Worm (Caenorhabditis elegans) whole organism, L1 larva: ENCODE results near the gene Y71H2B.8.
A peak's percentile ranks its signal among the peaks of the same experiment; 100 is the strongest.

Experiments used
- C04F5.9 ChIP-seq: sonication (generic microtip); optimal IDR thresholded peaks from 2 replicates; lab custom pipeline; 2016; ENCODE audit warnings: missing genetic modification characterization, missing compliant biosample characterization
- C16A3.4 ChIP-seq: fragments of 150-350 bp; optimal IDR thresholded peaks from 2 replicates; lab custom pipeline; 2014; ENCODE audit warnings: missing biosample characterization, missing genetic modification characterization
- F16B12.6 ChIP-seq: fragments of 150-350 bp; optimal IDR thresholded peaks from 2 replicates; lab custom pipeline; 2014; ENCODE audit warnings: missing biosample characterization, missing genetic modification characterization
- Y116A8C.19 ChIP-seq: sonication (generic microtip); optimal IDR thresholded peaks from 2 replicates; lab custom pipeline; 2016; ENCODE audit warnings: missing compliant biosample characterization, missing genetic modification characterization, borderline replicate concordance
- alr-1 ChIP-seq: fragments of 200-800 bp; sonication (Bioruptor generic); optimal IDR thresholded peaks from 2 replicates; lab custom pipeline; 2018; ENCODE audit warnings: borderline replicate concordance, mild to moderate bottlenecking, missing genetic modification characterization, missing compliant biosample characterization
- aly-2 ChIP-seq: fragments of 150-350 bp; optimal IDR thresholded peaks from 2 replicates; lab custom pipeline; 2014; ENCODE audit warnings: missing biosample characterization, missing genetic modification characterization
- ceh-82 ChIP-seq, 3 experiments: fragments of 150-350 bp in 1 of 3; sonication (generic microtip) in 2 of 3; optimal IDR thresholded peaks; 2 replicates each; lab custom pipeline; 2014 to 2017; ENCODE audit warnings: missing biosample characterization in 3 of 3, missing genetic modification characterization in 3 of 3
- dpl-1 ChIP-seq, 3 experiments: fragments of 150-350 bp in 2 of 3; sonication (generic microtip) in 1 of 3; optimal IDR thresholded peaks; 2 replicates each; lab custom pipeline; 2014 to 2017; ENCODE audit warnings: missing biosample characterization in 3 of 3, missing genetic modification characterization in 3 of 3, missing genetic modification reagents in 3 of 3
- dsc-1 ChIP-seq: sonication (generic microtip); optimal IDR thresholded peaks from 2 replicates; lab custom pipeline; 2016; ENCODE audit warnings: mild to moderate bottlenecking, missing genetic modification characterization, missing compliant biosample characterization
- egl-27 ChIP-seq, 2 experiments: fragments of 150-350 bp in 1 of 2; sonication (generic microtip); optimal IDR thresholded peaks; 3 replicates each; lab custom pipeline; 2017 to 2018; ENCODE audit warnings: missing biosample characterization in 2 of 2, missing genetic modification characterization in 2 of 2, missing genetic modification reagents in 2 of 2
- elt-2 ChIP-seq: sonication (generic microtip); optimal IDR thresholded peaks from 2 replicates; lab custom pipeline; 2016; ENCODE audit warnings: missing genetic modification characterization, mild to moderate bottlenecking, inconsistent platforms, missing compliant biosample characterization, missing genetic modification reagents
- elt-3 ChIP-seq, 6 experiments: fragments of 150-350 bp in 1 of 6; sonication (generic microtip); optimal IDR thresholded peaks; 2 replicates each; lab custom pipeline; 2017 to 2018; ENCODE audit warnings: missing biosample characterization in 6 of 6, missing genetic modification characterization in 6 of 6, inconsistent platforms in 1 of 6
- fkh-10 ChIP-seq: sonication (generic microtip); optimal IDR thresholded peaks from 2 replicates; lab custom pipeline; 2017; ENCODE audit warnings: missing biosample characterization, missing genetic modification reagents, missing genetic modification characterization
- fkh-4 ChIP-seq: sonication (generic microtip); optimal IDR thresholded peaks from 2 replicates; lab custom pipeline; 2016; ENCODE audit warnings: missing compliant biosample characterization, missing genetic modification characterization, borderline replicate concordance
- fkh-8 ChIP-seq: sonication (generic microtip); optimal IDR thresholded peaks from 2 replicates; lab custom pipeline; 2016; ENCODE audit warnings: mild to moderate bottlenecking, missing genetic modification characterization, missing compliant biosample characterization
- fos-1 ChIP-seq: fragments of 150-350 bp; optimal IDR thresholded peaks from 2 replicates; lab custom pipeline; 2014; ENCODE audit warnings: missing biosample characterization, missing genetic modification characterization
- jun-1 ChIP-seq: fragments of 150-350 bp; optimal IDR thresholded peaks from 2 replicates; lab custom pipeline; 2014; ENCODE audit warnings: missing biosample characterization, missing genetic modification reagents, missing genetic modification characterization
- lin-13 ChIP-seq: fragments of 150-350 bp; optimal IDR thresholded peaks from 2 replicates; lab custom pipeline; 2014; ENCODE audit warnings: missing biosample characterization, missing genetic modification reagents, missing genetic modification characterization
- lin-14 ChIP-seq: fragments of 200-800 bp; sonication (Bioruptor generic); optimal IDR thresholded peaks from 2 replicates; lab custom pipeline; 2018; ENCODE audit warnings: mild to moderate bottlenecking, missing genetic modification characterization, moderate library complexity, missing compliant biosample characterization
- lin-15B ChIP-seq: fragments of 150-350 bp; sonication (generic microtip); optimal IDR thresholded peaks from 3 replicates; lab custom pipeline; 2014; ENCODE audit warnings: missing biosample characterization, missing genetic modification characterization
- lin-39 ChIP-seq: fragments of 150-350 bp; optimal IDR thresholded peaks from 2 replicates; lab custom pipeline; 2014; ENCODE audit warnings: missing biosample characterization, missing genetic modification reagents, missing genetic modification characterization
- mdl-1 ChIP-seq, 2 experiments: fragments of 150-350 bp; optimal IDR thresholded peaks; 2 replicates each; lab custom pipeline; 2014 to 2017; ENCODE audit warnings: missing biosample characterization in 2 of 2, missing genetic modification characterization in 2 of 2, inconsistent platforms in 1 of 2
- mef-2 ChIP-seq: fragments of 150-350 bp; optimal IDR thresholded peaks from 2 replicates; lab custom pipeline; 2014; ENCODE audit warnings: missing biosample characterization, missing genetic modification characterization
- nhr-237 ChIP-seq: fragments of 150-350 bp; optimal IDR thresholded peaks from 2 replicates; lab custom pipeline; 2014; ENCODE audit warnings: missing biosample characterization, missing genetic modification characterization
- nhr-71 ChIP-seq: sonication (generic microtip); optimal IDR thresholded peaks from 2 replicates; lab custom pipeline; 2016; ENCODE audit warnings: mild to moderate bottlenecking, missing genetic modification characterization, moderate library complexity, missing compliant biosample characterization
- nhr-76 ChIP-seq: sonication (generic microtip); optimal IDR thresholded peaks from 2 replicates; lab custom pipeline; 2017; ENCODE audit warnings: missing biosample characterization, missing genetic modification characterization
- pag-3 ChIP-seq: sonication (generic microtip); optimal IDR thresholded peaks from 2 replicates; lab custom pipeline; 2017; ENCODE audit warnings: missing genetic modification characterization, mild to moderate bottlenecking, missing compliant biosample characterization, antibody characterized with exemption, borderline replicate concordance; ENCODE audit not compliant: insufficient read depth
- pax-3 ChIP-seq: fragments of 200-800 bp; sonication (Bioruptor generic); optimal IDR thresholded peaks from 2 replicates; lab custom pipeline; 2018; ENCODE audit warnings: mild to moderate bottlenecking, missing genetic modification characterization, moderate library complexity, missing compliant biosample characterization
- pqm-1 ChIP-seq: sonication (generic microtip); optimal IDR thresholded peaks from 3 replicates; lab custom pipeline; 2017; ENCODE audit warnings: missing biosample characterization, missing genetic modification characterization
- skn-1 ChIP-seq: fragments of 150-350 bp; optimal IDR thresholded peaks from 2 replicates; lab custom pipeline; 2014; ENCODE audit warnings: missing biosample characterization, missing genetic modification characterization
- swsn-7 ChIP-seq: sonication (generic microtip); optimal IDR thresholded peaks from 2 replicates; lab custom pipeline; 2016; ENCODE audit warnings: missing genetic modification characterization, missing compliant biosample characterization
- tbx-2 ChIP-seq: sonication (generic microtip); optimal IDR thresholded peaks from 2 replicates; lab custom pipeline; 2016; ENCODE audit warnings: missing genetic modification characterization, missing compliant biosample characterization
- tlp-1 ChIP-seq: fragments of 150-350 bp; optimal IDR thresholded peaks from 2 replicates; lab custom pipeline; 2014; ENCODE audit warnings: missing biosample characterization, missing genetic modification characterization
- unc-30 ChIP-seq: sonication (generic microtip); optimal IDR thresholded peaks from 2 replicates; lab custom pipeline; 2017; ENCODE audit warnings: missing biosample characterization, missing genetic modification characterization
- unc-86 ChIP-seq: sonication (generic microtip); optimal IDR thresholded peaks from 2 replicates; lab custom pipeline; 2016; ENCODE audit warnings: missing genetic modification characterization, missing compliant biosample characterization
- unc-98 ChIP-seq: fragments of 200-800 bp; sonication (Bioruptor generic); IDR thresholded peaks from 2 replicates; pipeline ENCODE4 v1.3.6; 2022; ENCODE audit warnings: missing genetic modification characterization, missing compliant biosample characterization
- zag-1 ChIP-seq: fragments of 150-350 bp; optimal IDR thresholded peaks from 2 replicates; lab custom pipeline; 2014; ENCODE audit warnings: missing biosample characterization, missing genetic modification characterization
- zip-4 ChIP-seq: fragments of 200-800 bp; sonication (Bioruptor generic); optimal IDR thresholded peaks from 2 replicates; lab custom pipeline; 2018; ENCODE audit warnings: mild to moderate bottlenecking, missing genetic modification characterization, moderate library complexity, missing compliant biosample characterization

Y71H2B.8 gene

ce11 chrIII:2535122-2535521, 44.0 kb upstream of the Y71H2B.8 start (continued):
- peak; percentile 69 for TF ChIP-seq fkh-8 (tag; lab: Kevin White, UChicago)
- peak; percentile 45 for TF ChIP-seq unc-86 (tag; lab: Kevin White, UChicago)
- no peak for TF ChIP-seq jun-1
- TF ChIP-seq lin-13 (GFP tag; lab: Kevin White, UChicago), result no peak
- TF ChIP-seq nhr-76, result no peak
- no peak for TF ChIP-seq lin-39 (tag; lab: Kevin White, UChicago)
- no peak for TF ChIP-seq pax-3 (tag; lab: Kevin White, UChicago)
- TF ChIP-seq elt-3 (tag; optimal IDR thresholded peaks at IDR 0.05; lab: Kevin White, UChicago), result no peak
- TF ChIP-seq ceh-82 (tag; optimal IDR thresholded peaks at IDR 0.05; lab: Kevin White, UChicago), result peak in 2 of 3 experiments; percentile 9 to 61
- TF ChIP-seq swsn-7 (tag; lab: Kevin White, UChicago), result peak; percentile 45

ce11 chrIII:2540520-2540919, 38.6 kb upstream of the Y71H2B.8 start:
- TF ChIP-seq mdl-1 (tag; optimal IDR thresholded peaks at IDR 0.05; lab: Kevin White, UChicago), result no peak
- no peak for TF ChIP-seq unc-98 (GFP tag; lab: Robert Waterston, UW)
- no peak for TF ChIP-seq tbx-2 (tag; lab: Kevin White, UChicago)
- no peak for TF ChIP-seq dsc-1 (tag; lab: Kevin White, UChicago)
- TF ChIP-seq fkh-8 (tag; lab: Kevin White, UChicago), result no peak
- no peak for TF ChIP-seq C16A3.4 (tag; lab: Kevin White, UChicago)
- no peak for TF ChIP-seq nhr-76
- no peak for TF ChIP-seq zag-1 (tag; lab: Kevin White, UChicago)
- TF ChIP-seq pag-3 (tag; lab: Kevin White, UChicago), result no peak
- no peak for TF ChIP-seq fos-1 (tag; lab: Kevin White, UChicago)
- no peak for TF ChIP-seq zip-4 (GFP tag; lab: Kevin White, UChicago)
- no peak for TF ChIP-seq F16B12.6 (tag; lab: Kevin White, UChicago)
- no peak for TF ChIP-seq pqm-1
- no peak for TF ChIP-seq unc-86 (tag; lab: Kevin White, UChicago)
- TF ChIP-seq lin-14 (GFP tag; lab: Kevin White, UChicago), result no peak
- TF ChIP-seq, all 84 proteins: peak for 0

DNA sequence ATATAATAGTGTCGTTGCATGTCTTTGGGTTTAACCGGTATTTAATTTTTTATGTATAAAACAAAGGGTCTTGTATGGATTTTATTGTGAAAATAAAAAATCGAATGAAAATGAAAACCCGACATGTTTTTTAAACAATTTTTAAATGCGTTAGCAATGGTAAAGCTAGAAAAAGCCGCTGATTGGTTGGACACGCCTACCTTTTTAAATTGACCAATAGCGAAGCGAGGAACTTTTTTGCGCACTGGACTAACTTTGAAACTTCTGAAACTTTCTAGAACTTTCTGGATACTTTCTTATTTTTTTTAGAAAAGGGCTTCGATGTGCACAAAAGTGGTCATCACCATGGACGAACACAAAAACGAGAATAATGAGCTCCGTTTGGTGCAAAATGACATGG, 32.8 kb upstream of the Y71H2B.8 start:
- no peak for TF ChIP-seq pax-3 (tag; lab: Kevin White, UChicago)
- no peak for TF ChIP-seq nhr-237 (tag; lab: Kevin White, UChicago)
- no peak for TF ChIP-seq nhr-71
- TF ChIP-seq tlp-1 (tag; lab: Kevin White, UChicago), result no peak
- TF ChIP-seq lin-15B (tag; lab: Kevin White, UChicago), result no peak
- no peak for TF ChIP-seq aly-2

ce11 chrIII:2549620-2550019, 29.5 kb upstream of the Y71H2B.8 start, which contains the start of gene feh-1:
TSS of gene feh-1 (plus strand) at chrIII:2549920.
- TF ChIP-seq mef-2 (tag; lab: Kevin White, UChicago) (no peak), mdl-1 (tag; optimal IDR thresholded peaks at IDR 0.05; lab: Kevin White, UChicago) (no peak), dsc-1 (tag; lab: Kevin White, UChicago) (no peak), zag-1 (tag; lab: Kevin White, UChicago) (no peak), F16B12.6 (tag; lab: Kevin White, UChicago) (no peak), fkh-8 (tag; lab: Kevin White, UChicago) (no peak), nhr-76 (no peak), dpl-1 (GFP tag; optimal IDR thresholded peaks at IDR 0.05; lab: Kevin White, UChicago) (no peak), pqm-1 (no peak), skn-1 (no peak), unc-30 (no peak), egl-27 (tag; optimal IDR thresholded peaks at IDR 0.05; lab: Kevin White, UChicago) (no peak), Y116A8C.19 (tag; lab: Kevin White, UChicago) (no peak), elt-2 (tag; lab: Kevin White, UChicago) (no peak), ceh-82 (tag; optimal IDR thresholded peaks at IDR 0.05; lab: Kevin White, UChicago) (no peak), fkh-10 (GFP tag; lab: Kevin White, UChicago) (no peak), alr-1 (tag; lab: Kevin White, UChicago) (no peak), fkh-4 (tag; lab: Kevin White, UChicago) (no peak), C04F5.9 (tag; lab: Kevin White, UChicago) (no peak)
